Worm (Caenorhabditis elegans) whole organism, young adult: ENCODE data around the gene sel-7.

ENCODE experiments used
- lin-35 ChIP-seq, 3 experiments: fragments of 150-350 bp in 2 of 3; sonication (generic microtip) in 1 of 3; optimal IDR thresholded peaks; 2 replicates each; lab custom pipeline; 2014 to 2018; ENCODE audit warnings: missing biosample characterization in 3 of 3, missing genetic modification characterization in 3 of 3, missing genetic modification reagents in 3 of 3
- lsy-27 ChIP-seq: sonication (generic microtip); optimal IDR thresholded peaks from 2 replicates; lab custom pipeline; 2017; ENCODE audit warnings: missing genetic modification characterization, mild to moderate bottlenecking, missing compliant biosample characterization, antibody characterized with exemption, missing genotype, borderline replicate concordance; ENCODE audit not compliant: insufficient read depth
- tlf-1 ChIP-seq: fragments of 200-800 bp; sonication (Bioruptor generic); optimal IDR thresholded peaks from 2 replicates; lab custom pipeline; 2018; ENCODE audit warnings: mild to moderate bottlenecking, missing genetic modification characterization, missing compliant biosample characterization
- unc-130 ChIP-seq: sonication (generic microtip); optimal IDR thresholded peaks from 2 replicates; lab custom pipeline; 2016; ENCODE audit warnings: missing genetic modification reagents, missing genetic modification characterization, missing compliant biosample characterization
- ztf-18 ChIP-seq: sonication (generic microtip); optimal IDR thresholded peaks from 2 replicates; lab custom pipeline; 2016; ENCODE audit warnings: missing genotype, mild to moderate bottlenecking, missing genetic modification characterization, missing compliant biosample characterization

DNA sequence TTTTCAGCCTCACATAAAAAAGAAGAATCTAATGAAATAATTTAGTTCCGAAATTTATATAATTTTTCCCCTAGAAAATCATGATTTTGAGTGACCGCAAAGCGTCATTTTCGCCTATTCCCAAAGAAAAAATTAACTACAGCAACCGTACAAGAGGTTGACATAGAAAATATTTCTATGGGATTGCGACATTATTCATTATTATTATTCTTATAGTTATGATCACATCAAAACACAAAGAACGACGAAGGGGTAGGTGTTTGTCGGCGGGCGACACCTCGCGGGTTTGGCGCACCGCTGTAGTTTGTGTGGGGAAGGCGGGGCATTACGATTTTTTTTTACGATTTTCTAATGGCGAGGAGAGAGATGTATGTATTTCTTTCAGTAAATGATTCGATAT, 16.0 kb downstream of the sel-7 start:
- no peak for TF ChIP-seq lsy-27 (tag; lab: Kevin White, UChicago)
- TF ChIP-seq ztf-18 (tag; lab: Kevin White, UChicago): no peak
- TF ChIP-seq lin-35 (GFP tag; optimal IDR thresholded peaks at IDR 0.05; lab: Kevin White, UChicago): no peak
- TF ChIP-seq tlf-1 (GFP tag; lab: Kevin White, UChicago): no peak
- TF ChIP-seq unc-130 (GFP tag; lab: Kevin White, UChicago): no peak
